Worm (Caenorhabditis elegans): Measurements from ENCODE around the gene elt-3.
"Not testable (repeated sequence)": the region's sequence is repeated elsewhere in the genome, so short reads cannot be mapped to it uniquely, and the experiment has no call there.

DNA sequence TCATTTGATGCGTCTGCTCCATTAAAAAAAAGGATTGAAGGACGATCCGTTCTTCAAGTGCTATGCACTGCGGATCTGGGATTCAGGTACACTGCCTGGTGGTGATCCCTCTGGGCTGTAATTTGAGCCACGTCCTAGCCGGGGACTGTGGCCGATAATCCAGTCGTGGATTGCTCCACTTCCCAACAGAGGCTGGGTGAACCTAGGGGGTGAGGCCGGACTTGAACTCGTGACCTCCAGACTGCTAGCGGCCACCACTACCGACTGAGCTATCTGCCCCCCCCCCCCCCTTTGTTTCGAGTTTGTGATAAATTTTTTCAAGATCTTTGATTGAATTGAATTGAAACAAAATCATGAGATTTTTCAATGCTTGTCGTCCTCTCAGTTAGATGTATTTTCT is 941 bp downstream of the elt-3 start:
- TF ChIP-seq unc-62 (GFP tag; optimal IDR thresholded peaks at IDR 0.05 in 1 of 2); unc-62 (tag; optimal IDR thresholded peaks at IDR 0.05); saeg-2 (GFP tag; IDR thresholded peaks at IDR 0.05); mep-1 (tag; optimal IDR thresholded peaks at IDR 0.05); ama-1 (optimal IDR thresholded peaks at IDR 0.05); nhr-48 (tag; optimal IDR thresholded peaks at IDR 0.05); R02D3.7 (tag; optimal IDR thresholded peaks at IDR 0.05); pha-4 (GFP tag; IDR thresholded peaks at IDR 0.05); pha-4 (tag; optimal IDR thresholded peaks at IDR 0.05); egl-27 (tag; optimal IDR thresholded peaks at IDR 0.05); snpc-4 (tag; optimal IDR thresholded peaks at IDR 0.05): not testable (repeated sequence)

Data from whole organism, L4 larva.